Worm (Caenorhabditis elegans) whole organism, young adult: ENCODE data around the gene ndc-80.

Experiments
- C17E4.6 ChIP-seq: fragments of 200-800 bp; sonication (Bioruptor generic); IDR thresholded peaks from 2 replicates; pipeline ENCODE4 v1.3.6; 2022; ENCODE audit warnings: missing genetic modification reagents, missing genetic modification characterization, missing compliant biosample characterization
- F23B12.7 ChIP-seq: sonication (generic microtip); optimal IDR thresholded peaks from 2 replicates; lab custom pipeline; 2017; ENCODE audit warnings: missing genetic modification characterization, mild to moderate bottlenecking, missing compliant biosample characterization, antibody characterized with exemption, moderate library complexity; ENCODE audit not compliant: insufficient read depth
- F52B5.7 ChIP-seq: sonication (generic microtip); optimal IDR thresholded peaks from 2 replicates; lab custom pipeline; 2016; ENCODE audit warnings: mild to moderate bottlenecking, missing genetic modification characterization, missing compliant biosample characterization
- F57C9.4 ChIP-seq: sonication (generic microtip); optimal IDR thresholded peaks from 2 replicates; lab custom pipeline; 2017; ENCODE audit warnings: mild to moderate bottlenecking, missing genetic modification characterization, missing compliant biosample characterization
- T07F8.4 ChIP-seq: sonication (generic microtip); optimal IDR thresholded peaks from 2 replicates; lab custom pipeline; 2016; ENCODE audit warnings: mild to moderate bottlenecking, missing genetic modification characterization, moderate library complexity, missing compliant biosample characterization
- T26A5.8 ChIP-seq: sonication (generic microtip); optimal IDR thresholded peaks from 2 replicates; lab custom pipeline; 2016; ENCODE audit warnings: missing genetic modification characterization, missing compliant biosample characterization
- Y95B8A.8 ChIP-seq: fragments of 200-800 bp; sonication (Bioruptor generic); IDR thresholded peaks from 2 replicates; pipeline ENCODE4 v1.3.6; 2022; ENCODE audit warnings: missing genetic modification reagents, missing genetic modification characterization, missing compliant biosample characterization
- ZK185.1 ChIP-seq: sonication (generic microtip); optimal IDR thresholded peaks from 2 replicates; lab custom pipeline; 2016; ENCODE audit warnings: mild to moderate bottlenecking, missing genetic modification characterization, missing compliant biosample characterization; ENCODE audit not compliant: poor library complexity, severe bottlenecking
- ama-1 ChIP-seq, 3 experiments: fragments of 150-350 bp in 1 of 3; sonication (generic microtip) in 2 of 3; optimal IDR thresholded peaks; 2 replicates each; lab custom pipeline; 2014 to 2018; ENCODE audit warnings: missing biosample characterization in 2 of 3, missing genetic modification characterization in 2 of 3, missing genetic modification reagents in 2 of 3
- atf-7 ChIP-seq: sonication (generic microtip); optimal IDR thresholded peaks from 2 replicates; lab custom pipeline; 2017; ENCODE audit warnings: mild to moderate bottlenecking, missing genetic modification characterization, missing compliant biosample characterization
- bed-1 ChIP-seq: fragments of 200-800 bp; sonication (Bioruptor generic); IDR thresholded peaks from 2 replicates; pipeline ENCODE4 v1.3.6; 2022; ENCODE audit warnings: missing genetic modification reagents, missing genetic modification characterization, missing compliant biosample characterization
- ccch-3 ChIP-seq: fragments of 200-800 bp; sonication (Bioruptor generic); optimal IDR thresholded peaks from 2 replicates; lab custom pipeline; 2018; ENCODE audit warnings: mild to moderate bottlenecking, missing genetic modification characterization, missing compliant biosample characterization
- die-1 ChIP-seq: sonication (generic microtip); optimal IDR thresholded peaks from 2 replicates; lab custom pipeline; 2016; ENCODE audit warnings: missing genotype, mild to moderate bottlenecking, missing genetic modification characterization, missing compliant biosample characterization
- dpl-1 ChIP-seq: fragments of 150-350 bp; optimal IDR thresholded peaks from 2 replicates; lab custom pipeline; 2014; ENCODE audit warnings: missing biosample characterization, missing genetic modification reagents, missing genetic modification characterization
- efl-1 ChIP-seq: fragments of 150-350 bp; optimal IDR thresholded peaks from 2 replicates; lab custom pipeline; 2014; ENCODE audit warnings: missing biosample characterization, missing genetic modification reagents, missing genetic modification characterization
- egrh-3 ChIP-seq: fragments of 200-800 bp; sonication (Bioruptor generic); IDR thresholded peaks from 2 replicates; pipeline ENCODE4 v1.3.6; 2022; ENCODE audit warnings: missing genetic modification reagents, missing genetic modification characterization, missing compliant biosample characterization
- hmg-20 ChIP-seq: fragments of 200-800 bp; sonication (Bioruptor generic); IDR thresholded peaks from 2 replicates; pipeline ENCODE4 v1.3.6; 2022; ENCODE audit warnings: missing genetic modification reagents, missing genetic modification characterization, missing compliant biosample characterization
- let-607 ChIP-seq, 2 experiments: fragments of 200-800 bp in 1 of 2; sonication (Bioruptor generic) in 1 of 2; sonication (generic microtip) in 1 of 2; optimal IDR thresholded peaks; 2 replicates each; lab custom pipeline; 2016 to 2018; ENCODE audit warnings: mild to moderate bottlenecking in 2 of 2, missing compliant biosample characterization in 2 of 2, missing genetic modification characterization in 2 of 2, moderate library complexity in 2 of 2, missing genotype in 1 of 2
- lin-26 ChIP-seq: fragments of 200-800 bp; sonication (Bioruptor generic); IDR thresholded peaks from 2 replicates; pipeline ENCODE4 v1.3.6; 2022; ENCODE audit warnings: missing genetic modification reagents, missing genetic modification characterization, missing compliant biosample characterization
- madf-10 ChIP-seq: sonication (generic microtip); optimal IDR thresholded peaks from 2 replicates; lab custom pipeline; 2016; ENCODE audit warnings: mild to moderate bottlenecking, missing genetic modification characterization, missing compliant biosample characterization
- madf-6 ChIP-seq: fragments of 200-800 bp; sonication (Bioruptor generic); IDR thresholded peaks from 2 replicates; pipeline ENCODE4 v1.3.6; 2022; ENCODE audit warnings: missing genetic modification reagents, missing genetic modification characterization, missing compliant biosample characterization
- madf-8 ChIP-seq: fragments of 200-800 bp; sonication (Bioruptor generic); conservative IDR thresholded peaks from 2 replicates; pipeline ENCODE4 v1.3.6; 2022; ENCODE audit warnings: missing genetic modification reagents, missing genetic modification characterization, missing compliant biosample characterization
- nfya-2 ChIP-seq: fragments of 200-800 bp; sonication (Bioruptor generic); IDR thresholded peaks from 2 replicates; pipeline ENCODE4 v1.3.6; 2022; ENCODE audit warnings: missing genetic modification reagents, missing genetic modification characterization, missing compliant biosample characterization
- nhr-27 ChIP-seq: fragments of 200-800 bp; sonication (Bioruptor generic); optimal IDR thresholded peaks from 2 replicates; lab custom pipeline; 2018; ENCODE audit warnings: mild to moderate bottlenecking, missing genetic modification characterization, moderate library complexity, missing compliant biosample characterization
- repo-1 ChIP-seq: sonication (generic microtip); optimal IDR thresholded peaks from 2 replicates; lab custom pipeline; 2017; ENCODE audit warnings: mild to moderate bottlenecking, missing genetic modification characterization, missing compliant biosample characterization
- sdz-38 ChIP-seq: sonication (generic microtip); optimal IDR thresholded peaks from 2 replicates; lab custom pipeline; 2016; ENCODE audit warnings: missing genotype, missing genetic modification characterization, missing compliant biosample characterization
- somi-1 ChIP-seq: fragments of 200-800 bp; sonication (Bioruptor generic); optimal IDR thresholded peaks from 2 replicates; lab custom pipeline; 2018; ENCODE audit warnings: mild to moderate bottlenecking, missing genetic modification characterization, missing compliant biosample characterization
- tbx-9 ChIP-seq: sonication (generic microtip); optimal IDR thresholded peaks from 2 replicates; lab custom pipeline; 2016; ENCODE audit warnings: borderline replicate concordance, missing genetic modification characterization, inconsistent platforms, missing compliant biosample characterization
- tlf-1 ChIP-seq: fragments of 200-800 bp; sonication (Bioruptor generic); optimal IDR thresholded peaks from 2 replicates; lab custom pipeline; 2018; ENCODE audit warnings: mild to moderate bottlenecking, missing genetic modification characterization, missing compliant biosample characterization
- zfh-2 ChIP-seq: fragments of 200-800 bp; sonication (Bioruptor generic); conservative IDR thresholded peaks from 2 replicates; pipeline ENCODE4 v1.3.6; 2022; ENCODE audit warnings: missing genetic modification reagents, missing genetic modification characterization, missing compliant biosample characterization
- ztf-25 ChIP-seq: fragments of 200-800 bp; sonication (Bioruptor generic); IDR thresholded peaks from 2 replicates; pipeline ENCODE4 v1.3.6; 2022; ENCODE audit warnings: missing genetic modification reagents, missing genetic modification characterization, missing compliant biosample characterization
- ztf-26 ChIP-seq: sonication (generic microtip); optimal IDR thresholded peaks from 2 replicates; lab custom pipeline; 2017; ENCODE audit warnings: missing genetic modification characterization, missing compliant biosample characterization
- ztf-28 ChIP-seq: fragments of 200-800 bp; sonication (Bioruptor generic); IDR thresholded peaks from 2 replicates; pipeline ENCODE4 v1.3.6; 2022; ENCODE audit warnings: missing genetic modification reagents, missing genetic modification characterization, missing compliant biosample characterization

The ndc-80 gene

ce11 chrIV:10071121-10071520, 14.8 kb upstream of the ndc-80 start:
- peak; percentile 57; the same call in 1 of the 2 replicates for TF ChIP-seq egrh-3 (GFP tag; lab: Robert Waterston, UW)
- peak; percentile 42 for TF ChIP-seq efl-1 (GFP tag; lab: Kevin White, UChicago)
- peak; percentile 38; the same call in 1 of the 2 replicates for TF ChIP-seq madf-8
- TF ChIP-seq madf-6: peak; percentile 75

- TF ChIP-seq madf-8 (no peak), T26A5.8 (tag; lab: Kevin White, UChicago) (no peak), sdz-38 (tag; lab: Kevin White, UChicago) (no peak), bed-1 (GFP tag; lab: Robert Waterston, UW) (no peak), nfya-2 (no peak), ztf-25 (GFP tag; lab: Robert Waterston, UW) (no peak), let-607 (tag; optimal IDR thresholded peaks at IDR 0.05; lab: Kevin White, UChicago) (no peak), repo-1 (tag; lab: Kevin White, UChicago) (no peak), zfh-2 (GFP tag; lab: Robert Waterston, UW) (no peak), F57C9.4 (no peak)
Measured at ce11 chrIV:10072527-10072926, 13.4 kb upstream of the ndc-80 start, which contains the start of gene W01B6.3. W01B6.3 (minus strand) TSS chrIV:10072627.

ce11 chrIV:10075034-10075510, 10.9 kb upstream of the ndc-80 start, which contains the start of the genes ttbk-4 and W01B6.4:
ttbk-4 (minus strand) TSS chrIV:10075134.
W01B6.4 (plus strand) TSS chrIV:10075460.
- TF ChIP-seq hmg-20: no peak
- TF ChIP-seq lin-26: no peak
- TF ChIP-seq bed-1 (GFP tag; lab: Robert Waterston, UW): no peak
- TF ChIP-seq ztf-26: no peak

ce11 chrIV:10075899-10076298, 10.0 kb upstream of the ndc-80 start, which contains the start of gene W01B6.5:
W01B6.5 (plus strand) TSS chrIV:10076199.
- no peak for TF ChIP-seq ztf-25 (GFP tag; lab: Robert Waterston, UW)
- TF ChIP-seq tlf-1 (GFP tag; lab: Kevin White, UChicago): no peak
- TF ChIP-seq F52B5.7 (tag; lab: Kevin White, UChicago): no peak
- no peak for TF ChIP-seq ztf-28
- TF ChIP-seq ZK185.1 (tag; lab: Kevin White, UChicago): no peak
- no peak for TF ChIP-seq ama-1 (optimal IDR thresholded peaks at IDR 0.05; lab: Kevin White, UChicago)
- TF ChIP-seq ama-1 (GFP tag; optimal IDR thresholded peaks at IDR 0.05; lab: Kevin White, UChicago): no peak
- TF ChIP-seq dpl-1 (GFP tag; lab: Kevin White, UChicago): no peak
- TF ChIP-seq die-1 (tag; lab: Kevin White, UChicago): no peak
- TF ChIP-seq T07F8.4 (tag; lab: Kevin White, UChicago): no peak
- no peak for TF ChIP-seq madf-10 (tag; lab: Kevin White, UChicago)
- no peak for TF ChIP-seq atf-7 (tag; lab: Kevin White, UChicago)
- TF ChIP-seq C17E4.6 (GFP tag; lab: Robert Waterston, UW): no peak
- no peak for TF ChIP-seq tbx-9 (tag; lab: Kevin White, UChicago)
- TF ChIP-seq Y95B8A.8 (GFP tag; lab: Robert Waterston, UW): no peak

- TF ChIP-seq nhr-27 (no peak), somi-1 (GFP tag; lab: Kevin White, UChicago) (no peak), tbx-9 (tag; lab: Kevin White, UChicago) (no peak), F23B12.7 (no peak), ztf-25 (GFP tag; lab: Robert Waterston, UW) (no peak), madf-6 (no peak), die-1 (tag; lab: Kevin White, UChicago) (no peak), ccch-3 (GFP tag; lab: Kevin White, UChicago) (no peak)
- TF ChIP-seq, all 124 proteins: peak for 0
Measured at ce11 chrIV:10078003-10078402, 7.9 kb upstream of the ndc-80 start.
